Worm (Caenorhabditis elegans): ENCODE data around the gene pitp-1.

Gene pitp-1

DNA sequence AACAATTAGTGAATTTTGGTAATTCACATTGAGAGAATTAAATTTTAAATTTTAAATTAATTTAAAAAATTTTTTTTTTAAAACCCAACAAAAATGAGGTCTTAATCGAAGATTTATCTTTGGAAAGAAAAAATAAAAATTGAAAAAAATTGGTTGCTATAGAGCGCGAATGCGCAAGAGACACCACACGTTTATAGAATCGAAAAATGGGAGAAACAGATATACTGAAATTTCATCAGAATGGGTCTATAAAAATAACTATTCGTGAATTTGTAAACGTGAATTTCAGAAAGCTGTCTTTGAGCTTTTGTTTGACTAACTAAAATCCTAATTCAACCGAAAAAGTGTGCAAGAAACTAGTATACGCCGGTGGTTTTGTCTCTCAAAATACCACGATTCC is 10.8 kb upstream of the pitp-1 start (continued):
- TF ChIP-seq Y56A3A.18 (GFP tag; IDR thresholded peaks at IDR 0.05): no peak
- no peak for TF ChIP-seq tbx-9 (tag; optimal IDR thresholded peaks at IDR 0.05; ENCODE audit: borderline replicate concordance)
- TF ChIP-seq snpc-3.4 (tag; optimal IDR thresholded peaks at IDR 0.05): no peak
- TF ChIP-seq snpc-1.1 (tag; optimal IDR thresholded peaks at IDR 0.05; ENCODE audit: insufficient read depth): no peak
- no peak for TF ChIP-seq Y95B8A.8 (GFP tag; IDR thresholded peaks at IDR 0.05)
- TF ChIP-seq nhr-120 (GFP tag; IDR thresholded peaks at IDR 0.05): no peak
- peak; percentile 31 for TF ChIP-seq tbp1 (GFP tag; optimal IDR thresholded peaks at IDR 0.05)
- no peak for TF ChIP-seq lir-1 (GFP tag; conservative IDR thresholded peaks at IDR 0.05)
- 0 out of 2 replicates have a peak, but pooled peaks have one; percentile 32 for TF ChIP-seq B0019.2 (GFP tag; conservative IDR thresholded peaks at IDR 0.05)
- TF ChIP-seq F52B5.7 (tag; optimal IDR thresholded peaks at IDR 0.05): no peak
- TF ChIP-seq sdz-38 (tag; optimal IDR thresholded peaks at IDR 0.05): no peak
- no peak for TF ChIP-seq B0035.1 (tag; optimal IDR thresholded peaks at IDR 0.05)
- peak; percentile 52 for TF ChIP-seq lsl-1 (GFP tag; optimal IDR thresholded peaks at IDR 0.05)
- TF ChIP-seq unc-130 (GFP tag; optimal IDR thresholded peaks at IDR 0.05): no peak
- TF ChIP-seq ztf-22 (GFP tag; optimal IDR thresholded peaks at IDR 0.05): no peak
- TF ChIP-seq ztf-26 (tag; optimal IDR thresholded peaks at IDR 0.05): peak; percentile 15
- TF ChIP-seq F49E8.2 (tag; optimal IDR thresholded peaks at IDR 0.05; ENCODE audit: insufficient read depth): no peak
- no peak for TF ChIP-seq C17E4.6 (GFP tag; IDR thresholded peaks at IDR 0.05)
- TF ChIP-seq nhr-80 (tag; optimal IDR thresholded peaks at IDR 0.05): no peak
- no peak for TF ChIP-seq athp-1 (tag; optimal IDR thresholded peaks at IDR 0.05)
- no peak for TF ChIP-seq F55B11.4 (tag; optimal IDR thresholded peaks at IDR 0.05; ENCODE audit: borderline replicate concordance, insufficient read depth)
- TF ChIP-seq gei-17 (GFP tag; optimal IDR thresholded peaks at IDR 0.05): no peak
- TF ChIP-seq Y79H2A.3 (GFP tag; conservative IDR thresholded peaks at IDR 0.05): no peak
- 0 out of 2 replicates have a peak, but pooled peaks have one; percentile 28 for TF ChIP-seq dox-1 (GFP tag; IDR thresholded peaks at IDR 0.05)
- peak; percentile 86 for TF ChIP-seq mcd-1 (GFP tag; IDR thresholded peaks at IDR 0.05)
- peak; percentile 2 for TF ChIP-seq F23B12.7 (tag; optimal IDR thresholded peaks at IDR 0.05; ENCODE audit: insufficient read depth)
- TF ChIP-seq K12H6.12 (tag; optimal IDR thresholded peaks at IDR 0.05): peak; percentile 30
- no peak for TF ChIP-seq hlh-12 (tag; optimal IDR thresholded peaks at IDR 0.05)
- no peak for TF ChIP-seq zfh-2 (GFP tag; conservative IDR thresholded peaks at IDR 0.05)
- no peak for TF ChIP-seq ceh-79 (tag; optimal IDR thresholded peaks at IDR 0.05)
- TF ChIP-seq nhr-90 (tag; optimal IDR thresholded peaks at IDR 0.05): no peak
- no peak for TF ChIP-seq madf-8 (GFP tag; conservative IDR thresholded peaks at IDR 0.05)
- no peak for TF ChIP-seq let-607 (tag; optimal IDR thresholded peaks at IDR 0.05)
- no peak for TF ChIP-seq ztf-18 (tag; optimal IDR thresholded peaks at IDR 0.05)

DNA sequence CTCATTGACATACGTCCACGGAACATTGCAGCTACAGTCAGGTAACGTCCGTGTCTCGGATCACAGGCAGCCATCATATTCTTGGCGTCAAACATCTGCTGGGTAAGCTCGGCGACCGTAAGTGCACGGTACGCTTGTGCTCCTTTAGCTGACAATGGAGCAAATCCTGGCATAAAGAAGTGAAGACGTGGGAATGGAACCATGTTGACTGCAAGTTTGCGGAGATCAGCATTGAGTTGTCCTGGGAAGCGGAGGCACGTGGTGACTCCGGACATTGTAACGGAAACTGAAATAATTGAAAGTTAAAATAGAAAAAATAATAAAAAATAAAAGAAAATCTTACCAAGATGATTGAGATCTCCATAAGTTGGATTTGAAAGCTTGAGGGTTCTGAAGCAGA is 9.9 kb upstream of the pitp-1 start:
- TF ChIP-seq madf-8 (GFP tag; conservative IDR thresholded peaks at IDR 0.05) (no peak), chd-7 (tag; optimal IDR thresholded peaks at IDR 0.05) (no peak), F23B12.7 (tag; optimal IDR thresholded peaks at IDR 0.05; ENCODE audit: insufficient read depth) (no peak), efl-1 (GFP tag; optimal IDR thresholded peaks at IDR 0.05) (no peak), nhr-120 (GFP tag; IDR thresholded peaks at IDR 0.05) (no peak), K11D2.4 (GFP tag; IDR thresholded peaks at IDR 0.05) (no peak), egrh-3 (GFP tag; IDR thresholded peaks at IDR 0.05) (no peak), F22D6.2 (tag; optimal IDR thresholded peaks at IDR 0.05) (no peak), madf-3 (GFP tag; IDR thresholded peaks at IDR 0.05) (no peak), nhr-90 (tag; optimal IDR thresholded peaks at IDR 0.05) (no peak), sptf-2 (GFP tag; optimal IDR thresholded peaks at IDR 0.05) (no peak), ceh-79 (tag; optimal IDR thresholded peaks at IDR 0.05) (no peak), cebp-1 (GFP tag; IDR thresholded peaks at IDR 0.05) (no peak), cebp-1 (tag; optimal IDR thresholded peaks at IDR 0.05) (no peak), die-1 (tag; optimal IDR thresholded peaks at IDR 0.05) (no peak)
